Worm (Caenorhabditis elegans): ENCODE measurements around the gene dnj-18.

The dnj-18 gene

DNA sequence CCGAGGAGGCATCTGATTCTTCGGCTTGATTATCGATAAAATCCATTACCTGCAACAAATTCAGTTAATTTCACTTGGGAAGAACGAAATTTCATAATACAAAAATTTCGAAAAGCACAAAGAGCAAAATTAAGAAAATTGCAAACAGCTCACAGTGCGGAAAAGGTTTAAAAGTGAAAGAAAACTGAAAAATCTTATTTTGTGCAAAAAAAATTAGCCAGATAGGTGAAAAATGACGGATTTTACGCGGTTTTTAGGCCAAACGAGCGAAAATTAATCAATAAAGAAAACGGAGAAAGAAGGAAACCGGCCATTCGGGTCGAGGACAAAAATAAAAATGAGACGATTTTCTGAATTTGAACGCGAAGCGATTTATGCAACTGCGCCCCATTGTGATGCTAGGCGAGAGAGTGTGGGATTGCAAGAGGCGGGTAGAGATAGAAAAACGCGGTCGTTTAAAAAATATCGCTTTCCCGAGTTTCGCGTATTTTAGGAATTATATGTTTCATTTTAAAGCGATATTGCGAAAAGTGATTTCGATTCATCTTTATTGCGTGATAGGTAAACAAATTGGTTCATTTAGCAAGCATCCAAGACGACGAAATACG is 22.8 kb downstream of the dnj-18 start, which contains the start of gene emb-5:
TSS of gene emb-5 (minus strand) at position 51 of the 608 bp plus-strand sequence.
- TF ChIP-seq snpc-4 (tag; optimal IDR thresholded peaks at IDR 0.05) (no peak), nhr-12 (tag; optimal IDR thresholded peaks at IDR 0.05) (no peak), lin-13 (tag; optimal IDR thresholded peaks at IDR 0.05) (peak; percentile 81), drap-1 (GFP tag; optimal IDR thresholded peaks at IDR 0.05) (peak; percentile 12), unc-39 (tag; optimal IDR thresholded peaks at IDR 0.05) (no peak), nhr-237 (tag; optimal IDR thresholded peaks at IDR 0.05) (peak; percentile 44), ceh-43 (GFP tag; optimal IDR thresholded peaks at IDR 0.05) (no peak), unc-120 (tag; optimal IDR thresholded peaks at IDR 0.05; ENCODE audit: poor library complexity, severe bottlenecking) (no peak), ceh-39 (tag; optimal IDR thresholded peaks at IDR 0.05) (no peak), ham-2 (GFP tag; optimal IDR thresholded peaks at IDR 0.05) (peak; percentile 16), elt-3 (tag; optimal IDR thresholded peaks at IDR 0.05) (no peak), bed-3 (GFP tag; optimal IDR thresholded peaks at IDR 0.05) (no peak), elt-1 (tag; optimal IDR thresholded peaks at IDR 0.05; ENCODE audit: borderline replicate concordance, insufficient read depth) (no peak), pha-4 (tag; optimal IDR thresholded peaks at IDR 0.05) (peak; percentile 42), mab-5 (tag; optimal IDR thresholded peaks at IDR 0.05) (no peak)

- TF ChIP-seq mab-5 (tag; optimal IDR thresholded peaks at IDR 0.05) (no peak), mls-2 (tag; optimal IDR thresholded peaks at IDR 0.05) (peak; percentile 62), elt-1 (tag; optimal IDR thresholded peaks at IDR 0.05; ENCODE audit: borderline replicate concordance, insufficient read depth) (no peak), mep-1 (tag; optimal IDR thresholded peaks at IDR 0.05) (peak; percentile 69), ztf-11 (tag; optimal IDR thresholded peaks at IDR 0.05) (no peak), nhr-12 (tag; optimal IDR thresholded peaks at IDR 0.05) (no peak), snpc-4 (tag; optimal IDR thresholded peaks at IDR 0.05) (no peak), elt-3 (tag; optimal IDR thresholded peaks at IDR 0.05) (no peak), M03D4.4 (tag; optimal IDR thresholded peaks at IDR 0.05) (no peak), sem-2 (GFP tag; optimal IDR thresholded peaks at IDR 0.05) (no peak), lin-13 (tag; optimal IDR thresholded peaks at IDR 0.05) (no peak), drap-1 (GFP tag; optimal IDR thresholded peaks at IDR 0.05) (no peak), unc-62 (GFP tag; optimal IDR thresholded peaks at IDR 0.05) (peak; percentile 33), pha-4 (tag; optimal IDR thresholded peaks at IDR 0.05) (no peak), tbx-8 (GFP tag; optimal IDR thresholded peaks at IDR 0.05) (no peak), bed-3 (GFP tag; optimal IDR thresholded peaks at IDR 0.05) (no peak), blmp-1 (tag; optimal IDR thresholded peaks at IDR 0.05) (peak; percentile 12), ces-1 (GFP tag; optimal IDR thresholded peaks at IDR 0.05) (peak; percentile 92), ham-2 (GFP tag; optimal IDR thresholded peaks at IDR 0.05) (peak; percentile 43), zip-8 (tag; optimal IDR thresholded peaks at IDR 0.05) (no peak), ceh-43 (GFP tag; optimal IDR thresholded peaks at IDR 0.05) (no peak), ceh-83 (GFP tag; optimal IDR thresholded peaks at IDR 0.05) (no peak), lsy-2 (tag; optimal IDR thresholded peaks at IDR 0.05) (peak; percentile 22), flh-1 (GFP tag; optimal IDR thresholded peaks at IDR 0.05) (no peak), nhr-2 (tag; optimal IDR thresholded peaks at IDR 0.05) (no peak), lin-32 (GFP tag; optimal IDR thresholded peaks at IDR 0.05) (no peak), nhr-237 (tag; optimal IDR thresholded peaks at IDR 0.05) (peak; percentile 67), ceh-39 (tag; optimal IDR thresholded peaks at IDR 0.05) (no peak), unc-120 (tag; optimal IDR thresholded peaks at IDR 0.05; ENCODE audit: poor library complexity, severe bottlenecking) (peak; percentile 69), nhr-28 (tag; optimal IDR thresholded peaks at IDR 0.05) (no peak), hlh-1 (tag; optimal IDR thresholded peaks at IDR 0.05) (peak; percentile 81), cnd-1 (tag; optimal IDR thresholded peaks at IDR 0.05) (peak; percentile 30), sptf-1 (tag; optimal IDR thresholded peaks at IDR 0.05) (peak; percentile 55), unc-39 (tag; optimal IDR thresholded peaks at IDR 0.05) (no peak), nhr-76 (tag; optimal IDR thresholded peaks at IDR 0.05) (no peak)
These were observed 23.8 kb downstream of the dnj-18 start, which contains the start of gene acy-1 for ce11 chrIII:4721750-4722149. acy-1 (plus strand) TSS chrIII:4722095.

ce11 chrIII:4723922-4724321 is 26.0 kb downstream of the dnj-18 start:
- TF ChIP-seq lin-13 (tag; optimal IDR thresholded peaks at IDR 0.05) (no peak), elt-1 (tag; optimal IDR thresholded peaks at IDR 0.05; ENCODE audit: borderline replicate concordance, insufficient read depth) (no peak), ham-2 (GFP tag; optimal IDR thresholded peaks at IDR 0.05) (no peak), nhr-2 (tag; optimal IDR thresholded peaks at IDR 0.05) (no peak), drap-1 (GFP tag; optimal IDR thresholded peaks at IDR 0.05) (no peak), ceh-39 (tag; optimal IDR thresholded peaks at IDR 0.05) (no peak), mls-2 (tag; optimal IDR thresholded peaks at IDR 0.05) (no peak), lin-32 (GFP tag; optimal IDR thresholded peaks at IDR 0.05) (no peak), bed-3 (GFP tag; optimal IDR thresholded peaks at IDR 0.05) (no peak)

Data from whole organism, mixed stage, embryonic.